Fruit fly (Drosophila melanogaster): ENCODE data around the gene CG1578.

The CG1578 gene

dm6 chrX:11857522-11858438, 41.4 kb upstream of the CG1578 start (continued):
- TF ChIP-seq Hr3 (GFP tag; optimal IDR thresholded peaks at IDR 0.05) (peak; percentile 22), NC2β (GFP tag; optimal IDR thresholded peaks at IDR 0.05) (peak; percentile 51), CG3407 (GFP tag; optimal IDR thresholded peaks at IDR 0.05) (peak; percentile 59), CG5953 (GFP tag; IDR thresholded peaks at IDR 0.05) (no peak), aop (GFP tag; IDR thresholded peaks at IDR 0.05) (0 out of 2 replicates have a peak, but pooled peaks have one; percentile 44), CG1602 (GFP tag; optimal IDR thresholded peaks at IDR 0.05) (peak; percentile 32), CG17385 (GFP tag; optimal IDR thresholded peaks at IDR 0.05) (peak; percentile 70), h (optimal IDR thresholded peaks at IDR 0.05) (no peak), CG9817 (tag; optimal IDR thresholded peaks at IDR 0.05) (peak; percentile 49), Hand (GFP tag; optimal IDR thresholded peaks at IDR 0.05) (no peak), Bgb (GFP tag; IDR thresholded peaks at IDR 0.05; ENCODE audit: partially characterized antibody) (no peak), rib (GFP tag; IDR thresholded peaks at IDR 0.05) (peak; percentile 51; the same call in 1 of the 2 replicates), CG17829 (tag; optimal IDR thresholded peaks at IDR 0.05) (peak; percentile 93), H15 (GFP tag; IDR thresholded peaks at IDR 0.05) (peak; percentile 83), zfh2 (GFP tag; optimal IDR thresholded peaks at IDR 0.05) (peak; percentile 14), Lhr (GFP tag; optimal IDR thresholded peaks at IDR 0.05) (peak; percentile 42), CG1529 (GFP tag; optimal IDR thresholded peaks at IDR 0.05) (peak; percentile 65), emc (GFP tag; optimal IDR thresholded peaks at IDR 0.05) (no peak), Blimp-1 (GFP tag; optimal IDR thresholded peaks at IDR 0.05) (peak; percentile 74), CG31441 (GFP tag; IDR thresholded peaks at IDR 0.05) (peak; percentile 91), MTF-1 (GFP tag; optimal IDR thresholded peaks at IDR 0.05; ENCODE audit: borderline replicate concordance) (peak; percentile 46), gfzf (GFP tag; optimal IDR thresholded peaks at IDR 0.05) (no peak), gsb-n (tag; optimal IDR thresholded peaks at IDR 0.05) (peak; percentile 48), YL-1 (GFP tag; optimal IDR thresholded peaks at IDR 0.05) (no peak), al (GFP tag; IDR thresholded peaks at IDR 0.05) (0 out of 2 replicates have a peak, but pooled peaks have one; percentile 30), cato (GFP tag; optimal IDR thresholded peaks at IDR 0.05; ENCODE audit: borderline replicate concordance) (peak; percentile 29), Fer1 (GFP tag; optimal IDR thresholded peaks at IDR 0.05) (peak; percentile 57), ewg (GFP tag; optimal IDR thresholded peaks at IDR 0.05) (peak; percentile 51), CG10431 (GFP tag; optimal IDR thresholded peaks at IDR 0.05) (no peak), Spps (tag; optimal IDR thresholded peaks at IDR 0.05) (peak; percentile 46), Fer2 (tag; optimal IDR thresholded peaks at IDR 0.05) (no peak), sens-2 (GFP tag; IDR thresholded peaks at IDR 0.05) (peak; percentile 57), Hey (tag; optimal IDR thresholded peaks at IDR 0.05) (no peak), Awh (GFP tag; IDR thresholded peaks at IDR 0.05) (peak; percentile 92), CG7786 (GFP tag; optimal IDR thresholded peaks at IDR 0.05) (no peak), vfl (GFP tag; optimal IDR thresholded peaks at IDR 0.05) (peak; percentile 5), Dad (GFP tag; optimal IDR thresholded peaks at IDR 0.05) (peak; percentile 66), hbn (GFP tag; IDR thresholded peaks at IDR 0.05; ENCODE audit: partially characterized antibody) (no peak), CG10959 (GFP tag; IDR thresholded peaks at IDR 0.05) (peak; percentile 54; the same call in 1 of the 2 replicates), HLHmδ (GFP tag; optimal IDR thresholded peaks at IDR 0.05) (no peak), CG11085 (GFP tag; IDR thresholded peaks at IDR 0.05) (peak; percentile 62), insv (GFP tag; optimal IDR thresholded peaks at IDR 0.05) (no peak), bbx (GFP tag; IDR thresholded peaks at IDR 0.05; ENCODE audit: partially characterized antibody) (no peak), tap (tag; optimal IDR thresholded peaks at IDR 0.05) (peak; percentile 69), CG34224 (GFP tag; IDR thresholded peaks at IDR 0.05; ENCODE audit: partially characterized antibody) (no peak), CG6689 (GFP tag; IDR thresholded peaks at IDR 0.05) (peak; percentile 87), B-H1 (GFP tag; IDR thresholded peaks at IDR 0.05) (peak; percentile 82; the same call in 2 of the 3 replicates), CG11695 (GFP tag; IDR thresholded peaks at IDR 0.05) (peak; percentile 81)

All from whole organism, embryonic.